Fruit fly (Drosophila melanogaster) whole organism, prepupa: Measurements from ENCODE around the gene CG17855.

Experiments
- Blimp-1 ChIP-seq: fragments of 200-800 bp; sonication (Bioruptor generic); optimal IDR thresholded peaks from 3 replicates; lab custom pipeline; 2017; ENCODE audit warnings: missing biosample characterization, missing genetic modification characterization, mild to moderate bottlenecking, moderate library complexity, missing genetic modification reagents
- CG10631 ChIP-seq: fragments of 200-800 bp; sonication (Bioruptor generic); optimal IDR thresholded peaks from 2 replicates; lab custom pipeline; 2016; ENCODE audit warnings: missing biosample characterization, missing genetic modification characterization
- CG10669 ChIP-seq: fragments of 200-800 bp; sonication (Bioruptor generic); optimal IDR thresholded peaks from 3 replicates; lab custom pipeline; 2018; ENCODE audit warnings: missing biosample characterization, mild to moderate bottlenecking, missing genetic modification characterization, moderate library complexity
- CG11294 ChIP-seq: fragments of 200-800 bp; sonication (Bioruptor generic); IDR thresholded peaks from 2 replicates; pipeline ENCODE4 v1.3.6; 2022; ENCODE audit warnings: missing biosample characterization, missing genetic modification characterization
- CG11762 ChIP-seq: fragments of 200-800 bp; sonication (Bioruptor generic); optimal IDR thresholded peaks from 3 replicates; lab custom pipeline; 2016; ENCODE audit warnings: missing biosample characterization, missing genetic modification characterization; ENCODE audit not compliant: insufficient read depth
- CG11902 ChIP-seq: fragments of 200-800 bp; sonication (Bioruptor generic); optimal IDR thresholded peaks from 3 replicates; lab custom pipeline; 2016; ENCODE audit warnings: missing biosample characterization, missing genetic modification characterization
- CG15336 ChIP-seq: fragments of 200-800 bp; sonication (Bioruptor generic); IDR thresholded peaks from 2 replicates; pipeline ENCODE4 v1.3.6; 2022; ENCODE audit warnings: missing biosample characterization, missing genetic modification characterization
- CG1621 ChIP-seq: fragments of 200-800 bp; sonication (Bioruptor generic); optimal IDR thresholded peaks from 3 replicates; lab custom pipeline; 2018; ENCODE audit warnings: missing biosample characterization, mild to moderate bottlenecking, missing genetic modification characterization
- CG31627 ChIP-seq: fragments of 200-800 bp; sonication (Bioruptor generic); optimal IDR thresholded peaks from 3 replicates; lab custom pipeline; 2016; ENCODE audit warnings: missing biosample characterization, missing genetic modification characterization
- CG32006 ChIP-seq: fragments of 200-800 bp; sonication (Bioruptor generic); optimal IDR thresholded peaks from 3 replicates; lab custom pipeline; 2017; ENCODE audit warnings: missing biosample characterization, mild to moderate bottlenecking, missing genetic modification characterization
- CG34406 ChIP-seq: fragments of 200-800 bp; sonication (Bioruptor generic); optimal IDR thresholded peaks from 3 replicates; lab custom pipeline; 2016; ENCODE audit warnings: missing biosample characterization, missing genetic modification characterization
- CG3919 ChIP-seq: fragments of 200-800 bp; sonication (Bioruptor generic); optimal IDR thresholded peaks from 3 replicates; lab custom pipeline; 2016; ENCODE audit warnings: missing biosample characterization, missing genetic modification characterization
- CG4318 ChIP-seq: fragments of 200-800 bp; sonication (Bioruptor generic); optimal IDR thresholded peaks from 3 replicates; lab custom pipeline; 2017; ENCODE audit warnings: missing biosample characterization, mild to moderate bottlenecking, missing genetic modification characterization
- CG6163 ChIP-seq: fragments of 200-800 bp; sonication (Bioruptor generic); IDR thresholded peaks from 3 replicates; pipeline ENCODE4 v1.3.6; 2022; ENCODE audit warnings: missing biosample characterization, missing genetic modification characterization
- CG6276 ChIP-seq: fragments of 200-800 bp; sonication (Bioruptor generic); optimal IDR thresholded peaks from 2 replicates; lab custom pipeline; 2017; ENCODE audit warnings: missing biosample characterization, mild to moderate bottlenecking, missing genetic modification characterization
- CG6792 ChIP-seq: fragments of 200-800 bp; sonication (Bioruptor generic); optimal IDR thresholded peaks from 3 replicates; lab custom pipeline; 2016; ENCODE audit warnings: missing biosample characterization, missing genetic modification characterization
- CG6808 ChIP-seq: fragments of 200-800 bp; sonication (Bioruptor generic); optimal IDR thresholded peaks from 3 replicates; lab custom pipeline; 2017; ENCODE audit warnings: missing biosample characterization, missing genetic modification characterization, mild to moderate bottlenecking, moderate library complexity, missing genetic modification reagents
- CG7368 ChIP-seq: fragments of 200-800 bp; sonication (Bioruptor generic); optimal IDR thresholded peaks from 3 replicates; lab custom pipeline; 2016; ENCODE audit warnings: missing biosample characterization, missing genetic modification characterization
- CG8632 ChIP-seq: fragments of 200-800 bp; sonication (Bioruptor generic); optimal IDR thresholded peaks from 3 replicates; lab custom pipeline; 2016; ENCODE audit warnings: missing biosample characterization, missing genetic modification characterization
- CG9139 ChIP-seq: fragments of 200-800 bp; sonication (Bioruptor generic); optimal IDR thresholded peaks from 3 replicates; lab custom pipeline; 2017; ENCODE audit warnings: missing biosample characterization, mild to moderate bottlenecking, missing genetic modification characterization
- Eip78C ChIP-seq: fragments of 200-800 bp; sonication (Bioruptor generic); peaks from one replicate; lab custom pipeline; 2016; ENCODE audit warnings: missing biosample characterization, missing genetic modification characterization
- Ets21C ChIP-seq: fragments of 200-800 bp; sonication (Bioruptor generic); optimal IDR thresholded peaks from 3 replicates; lab custom pipeline; 2016; ENCODE audit warnings: missing biosample characterization, missing genetic modification characterization
- Gug ChIP-seq: fragments of 200-800 bp; sonication (Bioruptor generic); IDR thresholded peaks from 2 replicates; pipeline ENCODE4 v1.3.6; 2022; ENCODE audit warnings: missing biosample characterization, missing genetic modification characterization
- Hr39 ChIP-seq: fragments of 200-800 bp; sonication (Bioruptor generic); optimal IDR thresholded peaks from 2 replicates; lab custom pipeline; 2016; ENCODE audit warnings: missing biosample characterization, missing genetic modification characterization
- Hr4 ChIP-seq: fragments of 200-800 bp; sonication (Bioruptor generic); optimal IDR thresholded peaks from 3 replicates; lab custom pipeline; 2016; ENCODE audit warnings: missing biosample characterization, missing genetic modification characterization
- Lpt ChIP-seq: fragments of 200-800 bp; sonication (Bioruptor generic); optimal IDR thresholded peaks from 3 replicates; lab custom pipeline; 2016; ENCODE audit warnings: missing biosample characterization, missing genetic modification characterization
- OdsH ChIP-seq: fragments of 200-800 bp; sonication (Bioruptor generic); optimal IDR thresholded peaks from 3 replicates; lab custom pipeline; 2016; ENCODE audit warnings: missing biosample characterization, missing genetic modification characterization
- Smox ChIP-seq: fragments of 200-800 bp; sonication (Bioruptor generic); optimal IDR thresholded peaks from 3 replicates; lab custom pipeline; 2016; ENCODE audit warnings: missing biosample characterization, missing genetic modification characterization
- Sox102F ChIP-seq: fragments of 200-800 bp; sonication (Bioruptor generic); optimal IDR thresholded peaks from 2 replicates; lab custom pipeline; 2016; ENCODE audit warnings: missing biosample characterization, mild to moderate bottlenecking, missing genetic modification characterization
- Sox14 ChIP-seq: fragments of 200-800 bp; sonication (Bioruptor generic); optimal IDR thresholded peaks from 3 replicates; lab custom pipeline; 2016; ENCODE audit warnings: missing biosample characterization, missing genetic modification characterization
- Sox15 ChIP-seq: fragments of 200-800 bp; sonication (Bioruptor generic); optimal IDR thresholded peaks from 3 replicates; lab custom pipeline; 2016; ENCODE audit warnings: missing biosample characterization, missing genetic modification characterization
- achi ChIP-seq: fragments of 200-800 bp; sonication (Bioruptor generic); optimal IDR thresholded peaks from 3 replicates; lab custom pipeline; 2016; ENCODE audit warnings: missing biosample characterization, missing genetic modification characterization
- acj6 ChIP-seq: fragments of 200-800 bp; sonication (Bioruptor generic); optimal IDR thresholded peaks from 3 replicates; lab custom pipeline; 2016; ENCODE audit warnings: missing biosample characterization, missing genetic modification characterization
- dsx ChIP-seq: fragments of 200-800 bp; optimal IDR thresholded peaks from 3 replicates; lab custom pipeline; 2019; ENCODE audit warnings: missing biosample characterization, mild to moderate bottlenecking, missing genetic modification characterization, moderate library complexity; ENCODE audit not compliant: poor library complexity, severe bottlenecking
- eg ChIP-seq: fragments of 200-800 bp; sonication (Bioruptor generic); IDR thresholded peaks from 3 replicates; pipeline ENCODE4 v1.3.6; 2022; ENCODE audit warnings: missing biosample characterization, missing genetic modification characterization
- fd59A ChIP-seq: fragments of 200-800 bp; sonication (Bioruptor generic); optimal IDR thresholded peaks from 2 replicates; lab custom pipeline; 2017; ENCODE audit warnings: missing biosample characterization, mild to moderate bottlenecking, missing genetic modification characterization, missing genetic modification reagents
- fkh ChIP-seq: fragments of 200-800 bp; sonication (Bioruptor generic); optimal IDR thresholded peaks from 3 replicates; lab custom pipeline; 2017; ENCODE audit warnings: missing biosample characterization, mild to moderate bottlenecking, missing genetic modification characterization, moderate library complexity
- net ChIP-seq: fragments of 200-800 bp; sonication (Bioruptor generic); optimal IDR thresholded peaks from 3 replicates; lab custom pipeline; 2016; ENCODE audit warnings: missing biosample characterization, missing genetic modification characterization
- pdm3 ChIP-seq: fragments of 200-800 bp; sonication (Bioruptor generic); optimal IDR thresholded peaks from 3 replicates; lab custom pipeline; 2016; ENCODE audit warnings: missing biosample characterization, missing genetic modification characterization
- salr ChIP-seq, 2 experiments: fragments of 200-800 bp; sonication (Bioruptor generic); optimal IDR thresholded peaks; 3 replicates each; lab custom pipeline; 2016 to 2018; ENCODE audit warnings: missing biosample characterization in 2 of 2, missing genetic modification characterization in 2 of 2, mild to moderate bottlenecking in 1 of 2
- spab ChIP-seq: fragments of 200-800 bp; sonication (Bioruptor generic); optimal IDR thresholded peaks from 2 replicates; lab custom pipeline; 2017; ENCODE audit warnings: missing biosample characterization, mild to moderate bottlenecking, missing genetic modification characterization, missing genetic modification reagents
- ss ChIP-seq, 2 experiments: fragments of 200-800 bp; sonication (Bioruptor generic); optimal IDR thresholded peaks; 2 replicates in 1 of 2; 3 replicates in 1 of 2; lab custom pipeline; 2017 to 2018; ENCODE audit warnings: mild to moderate bottlenecking in 2 of 2, missing biosample characterization in 2 of 2, missing genetic modification characterization in 2 of 2, moderate library complexity in 1 of 2
- topi ChIP-seq: fragments of 200-800 bp; sonication (Bioruptor generic); optimal IDR thresholded peaks from 3 replicates; lab custom pipeline; 2016; ENCODE audit warnings: missing biosample characterization, missing genetic modification characterization
- vri ChIP-seq: fragments of 200-800 bp; sonication (Bioruptor generic); optimal IDR thresholded peaks from 3 replicates; lab custom pipeline; 2016; ENCODE audit warnings: missing biosample characterization, mild to moderate bottlenecking, missing genetic modification characterization

CG17855 gene

dm6 chr2L:9525719-9526118 lies 14.6 kb upstream of the CG17855 start:
- TF ChIP-seq Hr39 (GFP tag; lab: Kevin White, UChicago) (no peak), CG8632 (GFP tag; lab: Kevin White, UChicago) (no peak), CG6808 (GFP tag; lab: Kevin White, UChicago) (peak; percentile 65), CG15336 (GFP tag; lab: Robert Waterston, UW) (no peak; the same call in 1 of the 2 replicates), CG10669 (GFP tag; lab: Kevin White, UChicago) (peak; percentile 54), spab (GFP tag; lab: Kevin White, UChicago) (peak; percentile 54), acj6 (GFP tag; lab: Kevin White, UChicago) (peak; percentile 13), Eip78C (GFP tag; lab: Kevin White, UChicago) (peak; percentile 83), dsx (GFP tag; lab: Kevin White, UChicago) (peak; percentile 26), fkh (peak; percentile 99), CG1621 (tag; lab: Kevin White, UChicago) (peak; percentile 56), Sox14 (GFP tag; lab: Kevin White, UChicago) (no peak), Smox (GFP tag; lab: Kevin White, UChicago) (no peak), Hr4 (GFP tag; lab: Kevin White, UChicago) (no peak), fd59A (no peak), CG10631 (GFP tag; lab: Kevin White, UChicago) (peak; percentile 26), CG6792 (GFP tag; lab: Kevin White, UChicago) (peak; percentile 14), vri (GFP tag; lab: Kevin White, UChicago) (no peak), CG4318 (GFP tag; lab: Kevin White, UChicago) (no peak), CG31627 (GFP tag; lab: Kevin White, UChicago) (no peak), CG34406 (GFP tag; lab: Kevin White, UChicago) (peak; percentile 1), achi (GFP tag; lab: Kevin White, UChicago) (peak; percentile 23), OdsH (GFP tag; lab: Kevin White, UChicago) (peak; percentile 17), CG6163 (GFP tag; lab: Robert Waterston, UW) (peak; percentile 59; the same call in 2 of the 3 replicates), eg (GFP tag; lab: Robert Waterston, UW) (0 out of 3 replicates have a peak, but pooled peaks have one; percentile 29), Sox102F (no peak), ss (GFP tag; optimal IDR thresholded peaks at IDR 0.05; lab: Kevin White, UChicago) (peak; percentile 48 to 71), net (peak; percentile 47), Lpt (GFP tag; lab: Kevin White, UChicago) (peak; percentile 20), salr (GFP tag; optimal IDR thresholded peaks at IDR 0.05; lab: Kevin White, UChicago) (peak; percentile 3 to 53), topi (GFP tag; lab: Kevin White, UChicago) (no peak), Blimp-1 (GFP tag; lab: Kevin White, UChicago) (no peak), CG7368 (GFP tag; lab: Kevin White, UChicago) (peak; percentile 3), CG11294 (GFP tag; lab: Robert Waterston, UW) (peak; percentile 19; the same call in 1 of the 2 replicates), CG9139 (GFP tag; lab: Kevin White, UChicago) (peak; percentile 72), Gug (0 out of 2 replicates have a peak, but pooled peaks have one; percentile 21), pdm3 (GFP tag; lab: Kevin White, UChicago) (peak; percentile 1), CG32006 (GFP tag; lab: Kevin White, UChicago) (peak; percentile 22), CG11902 (GFP tag; lab: Kevin White, UChicago) (no peak), CG6276 (GFP tag; lab: Kevin White, UChicago) (peak; percentile 32), Ets21C (GFP tag; lab: Kevin White, UChicago) (no peak), Sox15 (no peak), CG11762 (GFP tag; lab: Kevin White, UChicago) (peak; percentile 17), CG3919 (GFP tag; lab: Kevin White, UChicago) (peak; percentile 48)
- TF ChIP-seq, all 60 proteins: peak for 28
